Worm (Caenorhabditis elegans) whole organism, L2 larva: ENCODE results near the gene srx-50.

ENCODE experiments used
- C34F6.9 ChIP-seq: fragments of 150-350 bp; optimal IDR thresholded peaks from 2 replicates; lab custom pipeline; 2014; ENCODE audit warnings: missing biosample characterization, missing genetic modification characterization
- F13H6.1 ChIP-seq: sonication (generic microtip); optimal IDR thresholded peaks from 2 replicates; lab custom pipeline; 2016; ENCODE audit warnings: missing genetic modification characterization, missing compliant biosample characterization
- R02D3.7 ChIP-seq: fragments of 150-350 bp; optimal IDR thresholded peaks from 2 replicates; lab custom pipeline; 2014; ENCODE audit warnings: missing biosample characterization, missing genetic modification characterization
- alr-1 ChIP-seq: fragments of 150-350 bp; optimal IDR thresholded peaks from 2 replicates; lab custom pipeline; 2014; ENCODE audit warnings: missing biosample characterization, missing genetic modification characterization
- ceh-82 ChIP-seq: fragments of 150-350 bp; optimal IDR thresholded peaks from 2 replicates; lab custom pipeline; 2014; ENCODE audit warnings: missing biosample characterization, missing genetic modification characterization
- crh-2 ChIP-seq: sonication (generic microtip); optimal IDR thresholded peaks from 2 replicates; lab custom pipeline; 2017; ENCODE audit warnings: missing biosample characterization, missing genetic modification characterization
- egl-27 ChIP-seq: sonication (generic microtip); optimal IDR thresholded peaks from 3 replicates; lab custom pipeline; 2017; ENCODE audit warnings: missing biosample characterization, missing genetic modification reagents, missing genetic modification characterization
- fos-1 ChIP-seq: fragments of 150-350 bp; optimal IDR thresholded peaks from 2 replicates; lab custom pipeline; 2014; ENCODE audit warnings: missing biosample characterization, missing genetic modification characterization
- gmeb-1 ChIP-seq: fragments of 150-350 bp; optimal IDR thresholded peaks from 2 replicates; lab custom pipeline; 2014; ENCODE audit warnings: missing biosample characterization, missing genetic modification characterization
- lin-13 ChIP-seq: fragments of 150-350 bp; optimal IDR thresholded peaks from 2 replicates; lab custom pipeline; 2014; ENCODE audit warnings: missing biosample characterization, missing genetic modification reagents, missing genetic modification characterization
- lin-39 ChIP-seq: fragments of 150-350 bp; optimal IDR thresholded peaks from 2 replicates; lab custom pipeline; 2014; ENCODE audit warnings: missing biosample characterization, missing genetic modification reagents, missing genetic modification characterization
- lsy-2 ChIP-seq, 2 experiments: fragments of 150-350 bp in 1 of 2; sonication (generic microtip) in 1 of 2; optimal IDR thresholded peaks; 2 replicates each; lab custom pipeline; 2014 to 2017; ENCODE audit warnings: missing biosample characterization in 2 of 2, missing genetic modification characterization in 2 of 2
- mbf-1 ChIP-seq: sonication (generic microtip); optimal IDR thresholded peaks from 2 replicates; lab custom pipeline; 2017; ENCODE audit warnings: missing biosample characterization, missing genetic modification characterization
- nhr-10 ChIP-seq: sonication (generic microtip); optimal IDR thresholded peaks from 2 replicates; lab custom pipeline; 2017; ENCODE audit warnings: missing biosample characterization, missing genetic modification characterization
- nhr-12 ChIP-seq: fragments of 150-350 bp; optimal IDR thresholded peaks from 2 replicates; lab custom pipeline; 2014; ENCODE audit warnings: missing biosample characterization, missing genetic modification characterization
- nhr-23 ChIP-seq: fragments of 150-350 bp; optimal IDR thresholded peaks from 2 replicates; lab custom pipeline; 2014; ENCODE audit warnings: missing biosample characterization, missing genetic modification reagents, missing genetic modification characterization
- nhr-237 ChIP-seq: fragments of 150-350 bp; optimal IDR thresholded peaks from 2 replicates; lab custom pipeline; 2014; ENCODE audit warnings: missing biosample characterization, missing genetic modification characterization
- nhr-25 ChIP-seq: fragments of 150-350 bp; sonication (generic microtip); optimal IDR thresholded peaks from 3 replicates; lab custom pipeline; 2014; ENCODE audit warnings: missing biosample characterization, missing genetic modification characterization
- nhr-6 ChIP-seq: fragments of 150-350 bp; optimal IDR thresholded peaks from 2 replicates; lab custom pipeline; 2014; ENCODE audit warnings: missing biosample characterization, missing genetic modification characterization
- nhr-77 ChIP-seq: fragments of 150-350 bp; optimal IDR thresholded peaks from 2 replicates; lab custom pipeline; 2014; ENCODE audit warnings: missing biosample characterization, missing genetic modification characterization
- peb-1 ChIP-seq: fragments of 150-350 bp; optimal IDR thresholded peaks from 2 replicates; lab custom pipeline; 2014; ENCODE audit warnings: missing biosample characterization, missing genetic modification characterization
- sem-4 ChIP-seq: fragments of 150-350 bp; optimal IDR thresholded peaks from 2 replicates; lab custom pipeline; 2014; ENCODE audit warnings: missing biosample characterization, missing genetic modification reagents, missing genetic modification characterization
- skn-1 ChIP-seq: sonication (generic microtip); optimal IDR thresholded peaks from 2 replicates; lab custom pipeline; 2017; ENCODE audit warnings: missing biosample characterization, missing genetic modification characterization
- sma-3 ChIP-seq: sonication (generic microtip); optimal IDR thresholded peaks from 2 replicates; lab custom pipeline; 2016; ENCODE audit warnings: missing genetic modification reagents, missing genetic modification characterization, missing compliant biosample characterization
- sma-9 ChIP-seq, 2 experiments: fragments of 150-350 bp in 1 of 2; sonication (generic microtip) in 1 of 2; optimal IDR thresholded peaks; 2 replicates each; lab custom pipeline; 2014 to 2016; ENCODE audit warnings: missing genetic modification characterization in 2 of 2, mild to moderate bottlenecking in 1 of 2, missing biosample characterization in 1 of 2, missing compliant biosample characterization in 1 of 2, missing genetic modification reagents in 1 of 2, moderate library complexity in 1 of 2
- snpc-4 ChIP-seq: fragments of 150-350 bp; optimal IDR thresholded peaks from 2 replicates; lab custom pipeline; 2014; ENCODE audit warnings: missing biosample characterization, missing genetic modification characterization
- unc-55 ChIP-seq: fragments of 150-350 bp; sonication (generic microtip); optimal IDR thresholded peaks from 3 replicates; lab custom pipeline; 2014; ENCODE audit warnings: missing biosample characterization, missing genetic modification reagents, missing genetic modification characterization
- unc-62 ChIP-seq: fragments of 150-350 bp; optimal IDR thresholded peaks from 2 replicates; lab custom pipeline; 2014; ENCODE audit warnings: missing biosample characterization, missing genetic modification reagents, missing genetic modification characterization
- zag-1 ChIP-seq: fragments of 150-350 bp; optimal IDR thresholded peaks from 2 replicates; lab custom pipeline; 2014; ENCODE audit warnings: missing biosample characterization, missing genetic modification characterization
- ztf-1 ChIP-seq: fragments of 200-800 bp; sonication (Bioruptor generic); conservative IDR thresholded peaks from 2 replicates; pipeline ENCODE4 v1.3.6; 2022; ENCODE audit warnings: missing genetic modification characterization, missing compliant biosample characterization
- ztf-11 ChIP-seq: sonication (generic microtip); optimal IDR thresholded peaks from 2 replicates; lab custom pipeline; 2017; ENCODE audit warnings: missing biosample characterization, missing genetic modification characterization
- ztf-4 ChIP-seq: fragments of 150-350 bp; optimal IDR thresholded peaks from 2 replicates; lab custom pipeline; 2014; ENCODE audit warnings: missing biosample characterization, missing genetic modification characterization

srx-50 gene

ce11 chrIV:7065022-7065421, 7.2 kb downstream of the srx-50 start, which contains the start of gene Y43B11AL.1:
TSS of gene Y43B11AL.1 (plus strand) at chrIV:7065322.
- no peak for TF ChIP-seq nhr-12 (tag; lab: Kevin White, UChicago)
- TF ChIP-seq lin-13 (GFP tag; lab: Kevin White, UChicago): no peak
- TF ChIP-seq nhr-23: no peak
- TF ChIP-seq crh-2 (tag; lab: Kevin White, UChicago): no peak
- TF ChIP-seq gmeb-1 (tag; lab: Kevin White, UChicago): no peak
- TF ChIP-seq nhr-237 (tag; lab: Kevin White, UChicago): no peak
- TF ChIP-seq sma-9 (GFP tag; optimal IDR thresholded peaks at IDR 0.05; lab: Kevin White, UChicago): no peak
- no peak for TF ChIP-seq sma-9 (tag; optimal IDR thresholded peaks at IDR 0.05; lab: Kevin White, UChicago)
- no peak for TF ChIP-seq snpc-4 (tag; lab: Kevin White, UChicago)
- TF ChIP-seq skn-1: no peak
- no peak for TF ChIP-seq lsy-2 (tag; optimal IDR thresholded peaks at IDR 0.05; lab: Kevin White, UChicago)
- TF ChIP-seq nhr-10 (tag; lab: Kevin White, UChicago): no peak
- TF ChIP-seq ztf-4 (tag; lab: Kevin White, UChicago): no peak
- TF ChIP-seq unc-55 (GFP tag; lab: Kevin White, UChicago): no peak
- TF ChIP-seq peb-1 (tag; lab: Kevin White, UChicago): no peak
- no peak for TF ChIP-seq ceh-82
- no peak for TF ChIP-seq nhr-6 (tag; lab: Kevin White, UChicago)
- TF ChIP-seq R02D3.7 (tag; lab: Kevin White, UChicago): no peak
- TF ChIP-seq alr-1 (tag; lab: Kevin White, UChicago): no peak
- no peak for TF ChIP-seq C34F6.9

ce11 chrIV:7067446-7067845, 9.7 kb downstream of the srx-50 start:
- TF ChIP-seq nhr-6 (tag; lab: Kevin White, UChicago): no peak
- TF ChIP-seq mbf-1 (tag; lab: Kevin White, UChicago): no peak
- TF ChIP-seq sma-9 (GFP tag; optimal IDR thresholded peaks at IDR 0.05; lab: Kevin White, UChicago): no peak
- no peak for TF ChIP-seq sma-9 (tag; optimal IDR thresholded peaks at IDR 0.05; lab: Kevin White, UChicago)
- TF ChIP-seq peb-1 (tag; lab: Kevin White, UChicago): no peak
- TF ChIP-seq nhr-77 (tag; lab: Kevin White, UChicago): no peak
- no peak for TF ChIP-seq skn-1
- TF ChIP-seq unc-62 (GFP tag; lab: Kevin White, UChicago): no peak
- no peak for TF ChIP-seq gmeb-1 (tag; lab: Kevin White, UChicago)
- no peak for TF ChIP-seq ceh-82
- no peak for TF ChIP-seq sem-4 (tag; lab: Kevin White, UChicago)
- TF ChIP-seq sma-3 (GFP tag; lab: Kevin White, UChicago): no peak
- no peak for TF ChIP-seq nhr-23
- no peak for TF ChIP-seq ztf-11 (tag; lab: Kevin White, UChicago)
- TF ChIP-seq fos-1 (tag; lab: Kevin White, UChicago): no peak
- TF ChIP-seq nhr-25 (tag; lab: Kevin White, UChicago): no peak
- no peak for TF ChIP-seq nhr-237 (tag; lab: Kevin White, UChicago)
- no peak for TF ChIP-seq snpc-4 (tag; lab: Kevin White, UChicago)
- no peak for TF ChIP-seq lin-39 (tag; lab: Kevin White, UChicago)

ce11 chrIV:7072110-7072509, 14.3 kb downstream of the srx-50 start, which contains the start of gene srg-48:
TSS of gene srg-48 (plus strand) at chrIV:7072410.
- TF ChIP-seq nhr-23 (no peak), C34F6.9 (no peak), skn-1 (no peak)

- TF ChIP-seq sma-3 (GFP tag; lab: Kevin White, UChicago): no peak
- TF ChIP-seq ceh-82: no peak
- TF ChIP-seq F13H6.1 (tag; lab: Kevin White, UChicago): no peak
- TF ChIP-seq egl-27 (tag; lab: Kevin White, UChicago): no peak
Observed at ce11 chrIV:7075063-7075462, 17.3 kb downstream of the srx-50 start, which contains the start of gene srg-50. TSS of gene srg-50 (minus strand) at chrIV:7075163.

- TF ChIP-seq egl-27 (tag; lab: Kevin White, UChicago) (no peak), skn-1 (no peak), ztf-1 (GFP tag; lab: Robert Waterston, UW) (no peak), sma-3 (GFP tag; lab: Kevin White, UChicago) (no peak), crh-2 (tag; lab: Kevin White, UChicago) (no peak), zag-1 (tag; lab: Kevin White, UChicago) (no peak)
Observed at ce11 chrIV:7081214-7081613, 23.4 kb downstream of the srx-50 start, which contains the start of gene Y43B11AR.1. TSS of gene Y43B11AR.1 (plus strand) at chrIV:7081514.
